Fruit fly (Drosophila melanogaster) whole organism, wandering third instar larva: ENCODE data around the gene CG12617.

Experiments used
- CG32264 ChIP-seq: fragments of 200-800 bp; sonication (Bioruptor generic); optimal IDR thresholded peaks from 2 replicates; lab custom pipeline; 2016; ENCODE audit warnings: missing biosample characterization, missing genetic modification characterization
- Hr83 ChIP-seq: fragments of 200-300 bp; sonication (Bioruptor generic); optimal IDR thresholded peaks from 2 replicates; lab custom pipeline; 2016; ENCODE audit warnings: missing biosample characterization, mild to moderate bottlenecking, missing genetic modification characterization, moderate library complexity; ENCODE audit not compliant: poor library complexity, severe bottlenecking
- Jra ChIP-seq: sonication (Bioruptor generic); optimal IDR thresholded peaks from 2 replicates; lab custom pipeline; 2016; ENCODE audit warnings: missing biosample characterization, missing genetic modification characterization
- Myc ChIP-seq: fragments of >200 bp; optimal IDR thresholded peaks from 2 replicates; lab custom pipeline; 2017
- OdsH ChIP-seq: fragments of 200-800 bp; sonication (Bioruptor generic); optimal IDR thresholded peaks from 2 replicates; lab custom pipeline; 2016; ENCODE audit warnings: missing biosample characterization, mild to moderate bottlenecking, missing genetic modification characterization
- Vsx2 ChIP-seq: fragments of 200-300, 225-300 bp; sonication (Bioruptor generic); optimal IDR thresholded peaks from 2 replicates; lab custom pipeline; 2018; ENCODE audit warnings: missing biosample characterization, missing genetic modification characterization; ENCODE audit not compliant: partially characterized antibody
- br ChIP-seq: fragments of 200-800 bp; sonication (Bioruptor generic); optimal IDR thresholded peaks from 2 replicates; lab custom pipeline; 2016; ENCODE audit warnings: missing biosample characterization, missing genetic modification characterization
- dl ChIP-seq, 2 experiments: fragments of 175-275, 200-275 bp in 1 of 2; fragments of 200-275 bp in 1 of 2; sonication (Bioruptor generic); optimal IDR thresholded peaks; lab custom pipeline; 2018; ENCODE audit warnings: mild to moderate bottlenecking in 2 of 2, missing biosample characterization in 2 of 2, missing genetic modification characterization in 2 of 2, moderate library complexity in 2 of 2; ENCODE audit not compliant: partially characterized antibody in 2 of 2, insufficient read depth in 1 of 2
- dmrt93B ChIP-seq: fragments of 200-800 bp; sonication (Bioruptor generic); optimal IDR thresholded peaks from 2 replicates; lab custom pipeline; 2018; ENCODE audit warnings: missing biosample characterization, mild to moderate bottlenecking, missing genetic modification characterization
- fru ChIP-seq: fragments of 200-800 bp; sonication (Bioruptor generic); optimal IDR thresholded peaks from 3 replicates; lab custom pipeline; 2016; ENCODE audit warnings: missing biosample characterization, mild to moderate bottlenecking, missing genetic modification characterization
- psq ChIP-seq: fragments of 200-800 bp; sonication (Bioruptor generic); optimal IDR thresholded peaks from 3 replicates; lab custom pipeline; 2017; ENCODE audit warnings: missing biosample characterization, mild to moderate bottlenecking, missing genetic modification characterization, moderate library complexity
- usp ChIP-seq: fragments of >200 bp; optimal IDR thresholded peaks from 2 replicates; lab custom pipeline; 2017; ENCODE audit warnings: missing biosample characterization, missing genetic modification characterization

DNA sequence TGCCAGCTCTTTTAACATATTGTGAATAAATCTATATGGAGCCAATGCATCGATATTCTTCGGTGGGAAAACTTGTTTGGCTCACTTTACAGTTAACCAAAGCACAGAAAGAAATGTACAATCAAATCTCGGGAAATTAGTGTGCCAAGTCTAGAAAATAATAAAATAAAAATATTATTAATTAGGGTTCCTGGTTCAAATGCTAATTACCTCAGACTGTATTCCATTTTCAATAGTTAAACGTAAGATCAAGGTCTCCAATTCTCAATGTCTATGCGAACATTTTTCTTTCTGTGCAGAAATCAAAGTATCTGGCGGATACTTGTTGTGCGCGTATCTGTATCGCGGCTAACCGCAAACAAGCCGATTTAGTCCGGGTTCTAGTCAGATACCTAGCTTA lies 40.4 kb downstream of the CG12617 start:
- TF ChIP-seq psq (GFP tag; lab: Kevin White, UChicago): no peak
- TF ChIP-seq br (GFP tag; lab: Kevin White, UChicago): no peak
- TF ChIP-seq dl (GFP tag; optimal IDR thresholded peaks at IDR 0.05; lab: Kevin White, UChicago; ENCODE audit: insufficient read depth in 1 of 2, partially characterized antibody in 2 of 2): no peak
- no peak for TF ChIP-seq fru (GFP tag; lab: Kevin White, UChicago)
- TF ChIP-seq usp (GFP tag; lab: Kevin White, UChicago): no peak
- no peak for TF ChIP-seq Jra (GFP tag; lab: Kevin White, UChicago)
- TF ChIP-seq OdsH (GFP tag; lab: Kevin White, UChicago): no peak
- no peak for TF ChIP-seq dmrt93B (GFP tag; lab: Kevin White, UChicago)
- TF ChIP-seq Myc (lab: Kevin White, UChicago): no peak
- TF ChIP-seq Vsx2 (GFP tag; lab: Kevin White, UChicago): no peak
- TF ChIP-seq Hr83 (GFP tag; lab: Kevin White, UChicago): no peak
- no peak for TF ChIP-seq CG32264 (GFP tag; lab: Kevin White, UChicago)
